Worm (Caenorhabditis elegans) whole organism, late embryonic: ENCODE measurements around the gene ugt-34.

Experiments used
- Y22D7AL.16 ChIP-seq: sonication (generic microtip); optimal IDR thresholded peaks from 2 replicates; lab custom pipeline; 2016; ENCODE audit warnings: missing genetic modification characterization, missing compliant biosample characterization
- ceh-31 ChIP-seq: sonication (generic microtip); optimal IDR thresholded peaks from 2 replicates; lab custom pipeline; 2016; ENCODE audit warnings: missing genetic modification characterization, missing compliant biosample characterization
- che-1 ChIP-seq: sonication (generic microtip); optimal IDR thresholded peaks from 2 replicates; lab custom pipeline; 2016; ENCODE audit warnings: mild to moderate bottlenecking, missing genetic modification characterization, missing compliant biosample characterization
- fkh-10 ChIP-seq: fragments of 150-350 bp; optimal IDR thresholded peaks from 2 replicates; lab custom pipeline; 2014; ENCODE audit warnings: missing biosample characterization, missing genetic modification reagents, missing genetic modification characterization
- madf-2 ChIP-seq: sonication (generic microtip); optimal IDR thresholded peaks from 2 replicates; lab custom pipeline; 2017; ENCODE audit warnings: missing genetic modification characterization, missing compliant biosample characterization
- nfya-1 ChIP-seq: sonication (generic microtip); optimal IDR thresholded peaks from 2 replicates; lab custom pipeline; 2017; ENCODE audit warnings: missing genetic modification characterization, mild to moderate bottlenecking, missing compliant biosample characterization, antibody characterized with exemption, moderate library complexity
- nhr-11 ChIP-seq: fragments of 150-350 bp; optimal IDR thresholded peaks from 2 replicates; lab custom pipeline; 2014; ENCODE audit warnings: missing biosample characterization, missing genetic modification characterization
- odd-2 ChIP-seq: sonication (generic microtip); optimal IDR thresholded peaks from 2 replicates; lab custom pipeline; 2017; ENCODE audit warnings: antibody characterized with exemption, mild to moderate bottlenecking, missing genetic modification characterization, missing compliant biosample characterization
- pha-4 ChIP-seq: fragments of 150-350 bp; optimal IDR thresholded peaks from 2 replicates; lab custom pipeline; 2018; ENCODE audit warnings: missing biosample characterization, missing genetic modification reagents, missing genetic modification characterization
- tbx-2 ChIP-seq: sonication (generic microtip); optimal IDR thresholded peaks from 2 replicates; lab custom pipeline; 2016; ENCODE audit warnings: missing genetic modification characterization, missing compliant biosample characterization
- unc-86 ChIP-seq: sonication (generic microtip); optimal IDR thresholded peaks from 2 replicates; lab custom pipeline; 2016; ENCODE audit warnings: missing genetic modification characterization, missing compliant biosample characterization

DNA sequence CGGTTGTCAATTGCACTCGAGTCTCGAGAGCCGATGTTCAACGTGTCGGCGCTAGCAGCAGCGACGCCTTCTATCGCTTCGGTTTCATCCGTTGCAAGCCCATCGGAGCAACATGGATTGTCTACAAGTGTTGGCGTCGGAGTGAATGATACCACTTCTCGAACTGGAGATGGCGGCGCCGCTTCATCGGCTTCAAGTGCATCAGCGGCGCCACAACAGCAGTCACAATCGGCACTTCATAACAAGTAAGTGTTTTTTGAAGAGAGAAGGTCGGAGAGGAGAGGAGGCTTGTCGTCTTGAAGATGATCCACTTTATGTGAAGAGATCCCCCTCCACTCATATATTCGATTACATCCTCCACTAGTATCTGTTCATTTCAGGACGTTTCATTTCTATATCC lies 15.8 kb upstream of the ugt-34 start:
- TF ChIP-seq odd-2 (tag; lab: Kevin White, UChicago) (no peak), fkh-10 (GFP tag; lab: Kevin White, UChicago) (no peak), nfya-1 (tag; lab: Kevin White, UChicago) (no peak), pha-4 (tag; lab: Kevin White, UChicago) (no peak), madf-2 (tag; lab: Kevin White, UChicago) (no peak), che-1 (tag; lab: Kevin White, UChicago) (no peak), ceh-31 (tag; lab: Kevin White, UChicago) (no peak), Y22D7AL.16 (no peak), tbx-2 (peak; percentile 48), nhr-11 (tag; lab: Kevin White, UChicago) (no peak), unc-86 (tag; lab: Kevin White, UChicago) (no peak)
